Worm (Caenorhabditis elegans): ENCODE data around the gene C29H12.2.
A peak's percentile ranks its signal among the peaks of the same experiment; 100 is the strongest.

The C29H12.2 gene

ce11 chrII:6125259-6125658, 1.6 kb downstream of the C29H12.2 start, which contains the start of gene rars-2:
Gene rars-2 (plus strand): TSS chrII:6125559.
- TF ChIP-seq egl-27 (tag; optimal IDR thresholded peaks at IDR 0.05), result no peak

- TF ChIP-seq nhr-47 (tag; optimal IDR thresholded peaks at IDR 0.05), result no peak
- TF ChIP-seq unc-98 (GFP tag; IDR thresholded peaks at IDR 0.05), result no peak
- TF ChIP-seq lin-13 (GFP tag; optimal IDR thresholded peaks at IDR 0.05), result no peak
- TF ChIP-seq ceh-90 (tag; optimal IDR thresholded peaks at IDR 0.05), result no peak
- no peak for TF ChIP-seq aha-1 (tag; optimal IDR thresholded peaks at IDR 0.05)
- TF ChIP-seq alr-1 (tag; optimal IDR thresholded peaks at IDR 0.05; ENCODE audit: borderline replicate concordance), result no peak
- no peak for TF ChIP-seq egl-27 (tag; optimal IDR thresholded peaks at IDR 0.05)
- no peak for TF ChIP-seq pag-3 (tag; optimal IDR thresholded peaks at IDR 0.05; ENCODE audit: borderline replicate concordance, insufficient read depth)
These were observed 9.0 kb downstream of the C29H12.2 start, which contains the start of gene abts-3 for ce11 chrII:6132595-6132994. Gene abts-3 (plus strand): TSS chrII:6132895.

- TF ChIP-seq lsy-2 (tag; optimal IDR thresholded peaks at IDR 0.05), result no peak
- no peak for TF ChIP-seq nhr-19 (GFP tag; conservative IDR thresholded peaks at IDR 0.05)
- no peak for TF ChIP-seq lin-35 (GFP tag; optimal IDR thresholded peaks at IDR 0.05)
- TF ChIP-seq dsc-1 (tag; optimal IDR thresholded peaks at IDR 0.05), result no peak
- TF ChIP-seq hpl-2 (GFP tag; optimal IDR thresholded peaks at IDR 0.05), result no peak
- no peak for TF ChIP-seq grh-1 (GFP tag; IDR thresholded peaks at IDR 0.05)
- no peak for TF ChIP-seq egl-27 (tag; optimal IDR thresholded peaks at IDR 0.05)
- no peak for TF ChIP-seq tlp-1 (tag; optimal IDR thresholded peaks at IDR 0.05)
- no peak for TF ChIP-seq lin-13 (GFP tag; optimal IDR thresholded peaks at IDR 0.05)
- no peak for TF ChIP-seq nhr-12 (tag; optimal IDR thresholded peaks at IDR 0.05)
- no peak for TF ChIP-seq nhr-20 (tag; optimal IDR thresholded peaks at IDR 0.05)
- no peak for TF ChIP-seq nhr-85 (tag)
- TF ChIP-seq ceh-88 (GFP tag; IDR thresholded peaks at IDR 0.05), result no peak
- TF ChIP-seq ceh-63 (GFP tag; optimal IDR thresholded peaks at IDR 0.05), result no peak
- no peak for TF ChIP-seq F16B12.6 (tag; optimal IDR thresholded peaks at IDR 0.05)
- no peak for TF ChIP-seq nhr-47 (tag; optimal IDR thresholded peaks at IDR 0.05)
These were observed 11.9 kb downstream of the C29H12.2 start for ce11 chrII:6135530-6135929.

- no peak for TF ChIP-seq nhr-85 (tag)
- no peak for TF ChIP-seq nhr-20 (tag; optimal IDR thresholded peaks at IDR 0.05)
- peak; percentile 48 for TF ChIP-seq rnt-1 (tag; optimal IDR thresholded peaks at IDR 0.05)
- TF ChIP-seq snu-23 (GFP tag; optimal IDR thresholded peaks at IDR 0.05), result peak; percentile 10
- no peak for TF ChIP-seq efl-3 (GFP tag; optimal IDR thresholded peaks at IDR 0.05)
- peak; percentile 33 for TF ChIP-seq mep-1 (tag; optimal IDR thresholded peaks at IDR 0.05)
- TF ChIP-seq lin-14 (GFP tag; optimal IDR thresholded peaks at IDR 0.05), result peak; percentile 50
These were observed 13.1 kb downstream of the C29H12.2 start for ce11 chrII:6136712-6137111.

- TF ChIP-seq nhr-237 (tag; optimal IDR thresholded peaks at IDR 0.05) (no peak), dsc-1 (tag; optimal IDR thresholded peaks at IDR 0.05) (peak; percentile 63), lin-14 (GFP tag; optimal IDR thresholded peaks at IDR 0.05) (peak; percentile 46)
These were observed 14.5 kb downstream of the C29H12.2 start for ce11 chrII:6138138-6138537.

ce11 chrII:6139484-6139883, 15.9 kb downstream of the C29H12.2 start:
- TF ChIP-seq fkh-10 (GFP tag; optimal IDR thresholded peaks at IDR 0.05), result peak; percentile 42
- peak; percentile 62 for TF ChIP-seq lin-14 (GFP tag; optimal IDR thresholded peaks at IDR 0.05)
- no peak for TF ChIP-seq rnt-1 (tag; optimal IDR thresholded peaks at IDR 0.05)

- TF ChIP-seq ceh-90 (tag; optimal IDR thresholded peaks at IDR 0.05) (no peak), lin-14 (GFP tag; optimal IDR thresholded peaks at IDR 0.05) (peak; percentile 52), nhr-71 (tag; optimal IDR thresholded peaks at IDR 0.05) (no peak), rnt-1 (tag; optimal IDR thresholded peaks at IDR 0.05) (peak; percentile 16), zag-1 (tag; optimal IDR thresholded peaks at IDR 0.05) (no peak), ztf-4 (tag; optimal IDR thresholded peaks at IDR 0.05) (no peak), fkh-10 (GFP tag; optimal IDR thresholded peaks at IDR 0.05) (peak; percentile 62)
These were observed 18.9 kb downstream of the C29H12.2 start for ce11 chrII:6142539-6142938.

Measured in whole organism, L1 larva.